Worm (Caenorhabditis elegans) whole organism, young adult: ENCODE measurements around the gene F59B2.8.

Experiments used
- F33H1.4 ChIP-seq: fragments of 200-800 bp; sonication (Bioruptor generic); IDR thresholded peaks from 2 replicates; pipeline ENCODE4 v1.3.6; 2022; ENCODE audit warnings: missing genetic modification reagents, missing genetic modification characterization, missing compliant biosample characterization
- ceh-27 ChIP-seq: fragments of 200-800 bp; sonication (Bioruptor generic); optimal IDR thresholded peaks from 2 replicates; lab custom pipeline; 2018; ENCODE audit warnings: mild to moderate bottlenecking, missing genetic modification characterization, moderate library complexity, missing compliant biosample characterization
- hrde-1 ChIP-seq: sonication (generic microtip); optimal IDR thresholded peaks from 2 replicates; lab custom pipeline; 2016; ENCODE audit warnings: missing genetic modification characterization, mild to moderate bottlenecking, missing compliant biosample characterization, moderate library complexity, missing genotype, missing genetic modification reagents, borderline replicate concordance
- lin-26 ChIP-seq: fragments of 200-800 bp; sonication (Bioruptor generic); IDR thresholded peaks from 2 replicates; pipeline ENCODE4 v1.3.6; 2022; ENCODE audit warnings: missing genetic modification reagents, missing genetic modification characterization, missing compliant biosample characterization
- sea-2 ChIP-seq: fragments of 200-800 bp; sonication (Bioruptor generic); IDR thresholded peaks from 2 replicates; pipeline ENCODE4 v1.3.6; 2022; ENCODE audit warnings: missing genetic modification characterization, missing compliant biosample characterization
- unc-62 ChIP-seq: fragments of 150-350 bp; optimal IDR thresholded peaks from 2 replicates; lab custom pipeline; 2014; ENCODE audit warnings: missing biosample characterization, missing genetic modification reagents, missing genetic modification characterization

- TF ChIP-seq sea-2 (no peak), ceh-27 (peak; percentile 55), F33H1.4 (GFP tag; lab: Robert Waterston, UW) (no peak), hrde-1 (no peak), unc-62 (GFP tag; lab: Kevin White, UChicago) (no peak), lin-26 (GFP tag; lab: Robert Waterston, UW) (no peak)
These were observed 36.8 kb downstream of the F59B2.8 start for ce11 chrIII:8973163-8973562.
